Fruit fly (Drosophila melanogaster) whole organism, wandering third instar larva: ENCODE measurements around the gene org-1.

Source experiments
- CG9705 ChIP-seq: fragments of 200-800 bp; sonication (Bioruptor generic); optimal IDR thresholded peaks from 2 replicates; lab custom pipeline; 2018; ENCODE audit warnings: missing biosample characterization, mild to moderate bottlenecking, missing genetic modification characterization
- Sp1 ChIP-seq: fragments of 200-800 bp; sonication (Bioruptor generic); optimal IDR thresholded peaks from 3 replicates; lab custom pipeline; 2019; ENCODE audit warnings: missing biosample characterization, mild to moderate bottlenecking, missing genetic modification characterization, moderate library complexity
- br ChIP-seq: fragments of 200-800 bp; sonication (Bioruptor generic); optimal IDR thresholded peaks from 2 replicates; lab custom pipeline; 2016; ENCODE audit warnings: missing biosample characterization, missing genetic modification characterization
- h ChIP-seq: fragments of 200-800 bp; sonication (Bioruptor generic); optimal IDR thresholded peaks from 3 replicates; lab custom pipeline; 2016; ENCODE audit warnings: missing biosample characterization, mild to moderate bottlenecking, missing genetic modification characterization
- lola ChIP-seq: fragments of >200 bp; optimal IDR thresholded peaks from 2 replicates; lab custom pipeline; 2017; ENCODE audit warnings: missing biosample characterization, missing genetic modification characterization
- pan ChIP-seq: fragments of >200 bp; optimal IDR thresholded peaks from 2 replicates; lab custom pipeline; 2017
- sage ChIP-seq: fragments of 200-800 bp; sonication (Bioruptor generic); optimal IDR thresholded peaks from 2 replicates; lab custom pipeline; 2016; ENCODE audit warnings: missing biosample characterization, mild to moderate bottlenecking, missing genetic modification characterization
- usp ChIP-seq: fragments of >200 bp; optimal IDR thresholded peaks from 2 replicates; lab custom pipeline; 2017; ENCODE audit warnings: missing biosample characterization, missing genetic modification characterization

- no peak for TF ChIP-seq CG9705
- TF ChIP-seq Sp1 (GFP tag; lab: Kevin White, UChicago): no peak
- peak; percentile 64 for TF ChIP-seq h (GFP tag; lab: Kevin White, UChicago)
- peak; percentile 53 for TF ChIP-seq br
- TF ChIP-seq sage (GFP tag; lab: Kevin White, UChicago): no peak
- TF ChIP-seq usp (GFP tag; lab: Kevin White, UChicago): no peak
- no peak for TF ChIP-seq pan (lab: Kevin White, UChicago)
- no peak for TF ChIP-seq lola (GFP tag; lab: Kevin White, UChicago)
These were observed 14.1 kb upstream of the org-1 start, which contains the start of gene CG12116 for dm6 chrX:8468962-8469459.
